Fruit fly (Drosophila melanogaster): Measurements from ENCODE around the gene Atg101.

DNA sequence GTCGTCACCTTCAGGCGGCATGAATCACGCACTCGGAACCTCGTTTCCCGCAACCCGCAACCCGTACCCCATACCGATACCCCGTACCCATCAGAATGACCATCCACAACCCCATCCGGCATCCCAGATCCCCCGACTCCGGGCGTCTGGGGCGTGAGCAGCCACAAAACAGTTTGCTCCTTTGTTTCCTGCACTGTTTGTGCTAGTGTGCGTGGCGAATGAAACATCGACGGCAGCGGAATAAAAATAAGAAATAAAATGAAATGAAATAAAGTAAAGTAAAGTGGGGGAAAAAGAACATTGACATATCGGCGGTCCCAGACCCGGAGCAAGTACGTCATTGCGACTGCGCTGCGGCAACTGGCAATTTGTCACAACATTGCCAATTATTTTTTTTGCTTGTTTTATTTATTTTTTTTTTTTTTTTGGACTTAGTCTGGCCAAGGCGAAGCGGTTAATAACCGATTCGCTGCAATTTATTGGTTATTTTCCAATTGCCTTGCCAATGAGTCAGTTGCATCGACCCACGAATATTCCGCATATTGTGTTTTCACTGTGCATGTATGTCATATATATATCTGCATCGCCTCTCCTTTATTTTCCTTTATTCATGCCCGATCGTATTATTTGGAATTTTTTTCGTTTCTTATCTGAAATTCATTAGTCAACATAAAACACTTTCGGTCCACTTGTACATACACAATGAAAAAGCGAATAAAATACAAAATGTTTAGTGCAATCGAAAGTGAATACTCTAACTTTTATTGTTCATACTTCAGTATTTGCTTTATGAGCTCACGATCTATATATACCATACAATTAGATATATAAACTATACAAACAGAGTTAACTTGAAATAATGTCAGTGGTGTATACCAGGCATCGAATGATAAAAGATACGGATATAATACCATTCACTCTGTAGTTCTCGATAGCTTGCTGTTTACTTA lies 14.2 kb upstream of the Atg101 start:
- TF ChIP-seq kay (GFP tag; ENCODE audit: borderline replicate concordance) (no peak), Crg-1 (GFP tag; optimal IDR thresholded peaks at IDR 0.05) (no peak), cnc (optimal IDR thresholded peaks at IDR 0.05) (no peak), Hr96 (GFP tag; optimal IDR thresholded peaks at IDR 0.05) (no peak), CG14711 (tag; optimal IDR thresholded peaks at IDR 0.05) (no peak), Mnt (GFP tag; optimal IDR thresholded peaks at IDR 0.05) (no peak), pad (GFP tag; optimal IDR thresholded peaks at IDR 0.05) (no peak)

Data from whole organism, adult.